Worm (Caenorhabditis elegans): ENCODE data around the gene Y55F3BR.6.

DNA sequence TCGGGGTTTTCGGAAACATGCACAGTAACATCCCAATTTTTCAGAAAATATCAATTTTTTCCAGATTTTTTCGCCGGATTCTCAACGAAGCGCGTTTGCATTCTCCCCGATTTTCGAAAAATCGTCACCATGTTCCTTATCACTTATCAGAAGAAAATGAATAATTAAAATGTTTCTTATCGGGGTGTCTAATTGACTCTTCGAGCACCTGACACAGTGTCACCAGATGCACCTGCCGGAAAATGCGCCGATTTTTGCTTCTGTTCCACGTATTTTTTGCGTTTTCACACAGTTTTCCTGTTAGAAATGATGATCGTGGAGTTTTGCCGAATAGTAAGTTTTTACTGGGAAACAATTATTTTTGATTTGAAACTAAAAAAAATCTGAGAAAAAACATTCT, 13.6 kb upstream of the Y55F3BR.6 start:
- no peak for TF ChIP-seq zip-5 (tag; optimal IDR thresholded peaks at IDR 0.05)
- no peak for TF ChIP-seq pax-1 (tag; optimal IDR thresholded peaks at IDR 0.05)
- TF ChIP-seq odd-2 (tag; optimal IDR thresholded peaks at IDR 0.05): no peak
- no peak for TF ChIP-seq nhr-232 (tag; optimal IDR thresholded peaks at IDR 0.05)
- TF ChIP-seq ceh-45 (GFP tag; IDR thresholded peaks at IDR 0.05): no peak
- no peak for TF ChIP-seq fkh-6 (tag; optimal IDR thresholded peaks at IDR 0.05)
- TF ChIP-seq pqm-1 (tag; optimal IDR thresholded peaks at IDR 0.05): no peak
- TF ChIP-seq rnt-1 (tag; optimal IDR thresholded peaks at IDR 0.05): no peak
- no peak for TF ChIP-seq pha-2 (tag; optimal IDR thresholded peaks at IDR 0.05)
- no peak for TF ChIP-seq fkh-10 (GFP tag; optimal IDR thresholded peaks at IDR 0.05)
- TF ChIP-seq ets-4 (tag; optimal IDR thresholded peaks at IDR 0.05): no peak
- no peak for TF ChIP-seq ceh-34 (tag; optimal IDR thresholded peaks at IDR 0.05)
- TF ChIP-seq ceh-9 (tag; optimal IDR thresholded peaks at IDR 0.05): no peak
- TF ChIP-seq hlh-30 (tag; optimal IDR thresholded peaks at IDR 0.05; ENCODE audit: insufficient read depth): no peak
